Worm (Caenorhabditis elegans) whole organism, L3 larva: Measurements from ENCODE around the gene F44E7.5.

Experiments used
- ZK546.5 ChIP-seq: sonication (generic microtip); optimal IDR thresholded peaks from 2 replicates; lab custom pipeline; 2017; ENCODE audit warnings: missing biosample characterization, missing genetic modification characterization
- aly-2 ChIP-seq: fragments of 150-350 bp; optimal IDR thresholded peaks from 2 replicates; lab custom pipeline; 2014; ENCODE audit warnings: missing biosample characterization, missing genetic modification characterization
- ama-1 ChIP-seq: fragments of 150-350 bp; optimal IDR thresholded peaks from 2 replicates; lab custom pipeline; 2018
- ceh-28 ChIP-seq: fragments of 150-350 bp; optimal IDR thresholded peaks from 2 replicates; lab custom pipeline; 2014; ENCODE audit warnings: missing biosample characterization, missing genetic modification reagents, missing genetic modification characterization
- ceh-9 ChIP-seq: sonication (generic microtip); optimal IDR thresholded peaks from 2 replicates; lab custom pipeline; 2018; ENCODE audit warnings: missing biosample characterization, missing genetic modification characterization
- elt-2 ChIP-seq: sonication (generic microtip); optimal IDR thresholded peaks from 2 replicates; lab custom pipeline; 2016; ENCODE audit warnings: missing genetic modification reagents, mild to moderate bottlenecking, missing genetic modification characterization, missing compliant biosample characterization
- elt-3 ChIP-seq, 3 experiments: fragments of 150-350 bp in 1 of 3; sonication (generic microtip) in 2 of 3; optimal IDR thresholded peaks; 2 replicates in 2 of 3; 4 replicates in 1 of 3; lab custom pipeline; 2014 to 2017; ENCODE audit warnings: missing biosample characterization in 3 of 3, missing genetic modification characterization in 3 of 3
- fkh-10 ChIP-seq: sonication (generic microtip); optimal IDR thresholded peaks from 2 replicates; lab custom pipeline; 2017; ENCODE audit warnings: missing biosample characterization, missing genetic modification reagents, missing genetic modification characterization
- fkh-2 ChIP-seq: fragments of 150-350 bp; optimal IDR thresholded peaks from 2 replicates; lab custom pipeline; 2014; ENCODE audit warnings: missing biosample characterization, missing genetic modification reagents, missing genetic modification characterization
- fos-1 ChIP-seq: fragments of 150-350 bp; optimal IDR thresholded peaks from 2 replicates; lab custom pipeline; 2014; ENCODE audit warnings: missing biosample characterization, missing genetic modification characterization
- jun-1 ChIP-seq: fragments of 150-350 bp; optimal IDR thresholded peaks from 2 replicates; lab custom pipeline; 2014; ENCODE audit warnings: missing biosample characterization, missing genetic modification reagents, missing genetic modification characterization
- lin-39 ChIP-seq: fragments of 150-350 bp; optimal IDR thresholded peaks from 2 replicates; lab custom pipeline; 2018; ENCODE audit warnings: missing biosample characterization, missing genetic modification reagents, missing genetic modification characterization
- lsy-12 ChIP-seq: sonication (generic microtip); optimal IDR thresholded peaks from 2 replicates; lab custom pipeline; 2016; ENCODE audit warnings: mild to moderate bottlenecking, missing genetic modification characterization, missing compliant biosample characterization
- mdl-1 ChIP-seq: fragments of 150-350 bp; optimal IDR thresholded peaks from 2 replicates; lab custom pipeline; 2014; ENCODE audit warnings: missing biosample characterization, missing genetic modification characterization
- mml-1 ChIP-seq: fragments of 150-350 bp; sonication (generic microtip); optimal IDR thresholded peaks from 3 replicates; lab custom pipeline; 2014; ENCODE audit warnings: missing biosample characterization, missing genetic modification characterization
- nfya-1 ChIP-seq: sonication (generic microtip); optimal IDR thresholded peaks from 2 replicates; lab custom pipeline; 2017; ENCODE audit warnings: missing genetic modification characterization, mild to moderate bottlenecking, missing compliant biosample characterization, antibody characterized with exemption, moderate library complexity; ENCODE audit not compliant: insufficient read depth
- nhr-11 ChIP-seq: fragments of 150-350 bp; optimal IDR thresholded peaks from 2 replicates; lab custom pipeline; 2014; ENCODE audit warnings: missing biosample characterization, missing genetic modification characterization
- nhr-237 ChIP-seq: fragments of 150-350 bp; optimal IDR thresholded peaks from 2 replicates; lab custom pipeline; 2014; ENCODE audit warnings: missing biosample characterization, missing genetic modification characterization
- nhr-25 ChIP-seq: sonication (generic microtip); optimal IDR thresholded peaks from 2 replicates; lab custom pipeline; 2017; ENCODE audit warnings: missing biosample characterization, missing genetic modification characterization
- nhr-28 ChIP-seq: fragments of 150-350 bp; optimal IDR thresholded peaks from 2 replicates; lab custom pipeline; 2014; ENCODE audit warnings: missing biosample characterization, missing genetic modification characterization
- nhr-67 ChIP-seq: fragments of 150-350 bp; optimal IDR thresholded peaks from 2 replicates; lab custom pipeline; 2014; ENCODE audit warnings: missing biosample characterization, missing genetic modification characterization
- nhr-76 ChIP-seq: fragments of 150-350 bp; sonication (generic microtip); optimal IDR thresholded peaks from 5 replicates; lab custom pipeline; 2014; ENCODE audit warnings: missing biosample characterization, missing genetic modification characterization
- nhr-77 ChIP-seq: fragments of 150-350 bp; optimal IDR thresholded peaks from 2 replicates; lab custom pipeline; 2014; ENCODE audit warnings: missing biosample characterization, missing genetic modification characterization
- pqm-1 ChIP-seq: fragments of 150-350 bp; optimal IDR thresholded peaks from 2 replicates; lab custom pipeline; 2017; ENCODE audit warnings: missing biosample characterization, missing genetic modification characterization, inconsistent platforms
- unc-39 ChIP-seq: sonication (generic microtip); optimal IDR thresholded peaks from 4 replicates; lab custom pipeline; 2017; ENCODE audit warnings: missing biosample characterization, missing genetic modification characterization
- unc-62 ChIP-seq: fragments of 150-350 bp; sonication (generic microtip); optimal IDR thresholded peaks from 4 replicates; lab custom pipeline; 2014; ENCODE audit warnings: missing biosample characterization, missing genetic modification reagents, missing genetic modification characterization
- zag-1 ChIP-seq: fragments of 150-350 bp; optimal IDR thresholded peaks from 2 replicates; lab custom pipeline; 2014; ENCODE audit warnings: missing biosample characterization, missing genetic modification characterization
- ztf-4 ChIP-seq: fragments of 150-350 bp; optimal IDR thresholded peaks from 2 replicates; lab custom pipeline; 2014; ENCODE audit warnings: missing biosample characterization, missing genetic modification characterization

Gene F44E7.5

ce11 chrV:5747519-5747918 lies 33.2 kb downstream of the F44E7.5 start, which contains the start of gene acds-10:
acds-10 (plus strand) TSS chrV:5747819.
- TF ChIP-seq elt-3 (tag; optimal IDR thresholded peaks at IDR 0.05; lab: Kevin White, UChicago): no peak
- TF ChIP-seq pqm-1 (tag; lab: Kevin White, UChicago): peak; percentile 36
- TF ChIP-seq elt-2 (tag; lab: Kevin White, UChicago): peak; percentile 31

- no peak for TF ChIP-seq fkh-10 (GFP tag; lab: Kevin White, UChicago)
- no peak for TF ChIP-seq unc-62 (GFP tag; lab: Kevin White, UChicago)
- no peak for TF ChIP-seq lin-39 (tag; lab: Kevin White, UChicago)
- TF ChIP-seq, all 47 proteins: peak for 0
These were observed 34.5 kb downstream of the F44E7.5 start for ce11 chrV:5746237-5746636.

DNA sequence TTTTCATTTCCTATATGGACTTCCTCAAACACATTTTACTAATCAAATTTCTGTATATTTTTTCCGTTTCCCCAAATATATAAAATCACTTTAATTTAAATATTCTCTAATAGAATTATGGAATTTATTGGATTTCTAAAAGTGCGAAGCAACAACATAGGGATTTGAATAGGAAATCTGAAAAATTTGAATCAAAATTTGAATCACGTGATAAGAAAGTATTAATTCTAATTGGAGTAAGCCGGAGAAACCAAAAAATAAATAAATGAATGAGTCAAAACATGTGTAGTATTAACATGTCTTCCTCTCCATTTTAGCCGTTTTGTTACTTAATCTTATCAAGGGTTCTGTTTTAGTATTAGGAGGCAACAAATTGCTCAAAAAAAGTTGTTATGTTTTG lies 39.5 kb downstream of the F44E7.5 start:
- no peak for TF ChIP-seq nhr-67 (tag; lab: Kevin White, UChicago)
- TF ChIP-seq elt-3 (tag; optimal IDR thresholded peaks at IDR 0.05; lab: Kevin White, UChicago): no peak
- TF ChIP-seq ztf-4 (tag; lab: Kevin White, UChicago): no peak
- TF ChIP-seq unc-39 (tag; lab: Kevin White, UChicago): no peak
- TF ChIP-seq nhr-77 (tag; lab: Kevin White, UChicago): no peak
- no peak for TF ChIP-seq nhr-25 (tag; lab: Kevin White, UChicago)
- no peak for TF ChIP-seq nhr-28 (tag; lab: Kevin White, UChicago)
- no peak for TF ChIP-seq nhr-237 (tag; lab: Kevin White, UChicago)

DNA sequence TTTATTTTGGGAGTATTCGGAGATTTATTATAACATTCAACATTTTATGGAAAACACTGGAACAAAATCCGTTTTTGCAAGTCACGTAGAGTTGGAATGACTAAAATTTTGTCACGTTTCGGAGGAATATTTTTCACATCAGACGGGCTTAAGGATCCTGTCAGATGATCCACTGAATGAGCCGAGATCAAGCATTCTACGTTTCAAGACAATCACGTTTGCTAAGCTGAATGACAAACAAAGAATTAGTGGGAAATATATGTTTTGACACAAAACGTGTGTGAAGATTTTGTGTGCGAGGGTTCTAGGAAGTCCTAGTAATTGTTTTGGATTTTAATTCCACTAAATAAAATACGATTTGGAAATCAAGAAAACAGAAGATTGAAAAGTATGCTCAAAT lies 41.3 kb downstream of the F44E7.5 start:
- TF ChIP-seq pqm-1 (tag; lab: Kevin White, UChicago) (no peak), zag-1 (tag; lab: Kevin White, UChicago) (no peak), mml-1 (tag; lab: Kevin White, UChicago) (no peak), unc-39 (tag; lab: Kevin White, UChicago) (no peak), lsy-12 (no peak), fos-1 (tag; lab: Kevin White, UChicago) (no peak), lin-39 (tag; lab: Kevin White, UChicago) (no peak), unc-62 (GFP tag; lab: Kevin White, UChicago) (no peak), jun-1 (no peak), ztf-4 (tag; lab: Kevin White, UChicago) (no peak), ZK546.5 (no peak), ceh-9 (tag; lab: Kevin White, UChicago) (no peak), elt-2 (tag; lab: Kevin White, UChicago) (no peak), ama-1 (lab: Kevin White, UChicago) (no peak), nhr-76 (tag; lab: Kevin White, UChicago) (no peak), mdl-1 (tag; lab: Kevin White, UChicago) (no peak), nhr-11 (tag; lab: Kevin White, UChicago) (no peak), aly-2 (no peak), ceh-28 (no peak)

- no peak for TF ChIP-seq ama-1 (lab: Kevin White, UChicago)
- TF ChIP-seq nfya-1 (tag; lab: Kevin White, UChicago): peak; percentile 4
These were observed 44.7 kb downstream of the F44E7.5 start, which contains the start of gene K09H11.6 for ce11 chrV:5736068-5736467. K09H11.6 (minus strand) TSS chrV:5736168.

DNA sequence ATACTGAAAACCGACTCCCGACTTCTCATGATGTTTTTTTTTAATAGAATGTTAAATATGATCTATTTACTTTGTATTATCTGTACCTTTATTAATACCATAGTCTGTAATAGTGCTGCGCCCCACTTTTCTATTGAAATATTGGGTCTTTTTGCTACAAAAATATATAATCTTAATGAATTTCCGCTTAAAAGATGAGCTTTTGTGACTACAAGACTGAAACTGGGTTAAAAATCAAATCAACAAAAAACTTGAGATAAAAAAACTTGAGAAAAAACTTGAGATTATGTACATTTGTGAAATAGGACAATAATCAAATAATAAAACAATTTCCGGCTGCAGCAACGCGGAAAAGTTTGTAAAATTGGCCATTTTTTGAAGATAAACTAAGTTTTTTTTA lies 49.9 kb downstream of the F44E7.5 start, which contains the start of gene K09H11.15:
Gene K09H11.15, minus strand, starts transcription at position 101 of the 400 bp plus-strand sequence.
- TF ChIP-seq lin-39 (tag; lab: Kevin White, UChicago): no peak
- TF ChIP-seq mdl-1 (tag; lab: Kevin White, UChicago): no peak
- no peak for TF ChIP-seq jun-1
- no peak for TF ChIP-seq fkh-2 (tag; lab: Kevin White, UChicago)
